Fruit fly (Drosophila melanogaster): Measurements from ENCODE around the gene CG10013.

dm6 chr3R:12344914-12345549 is 21.7 kb downstream of the CG10013 start:
- no peak for TF ChIP-seq Hsf (GFP tag; optimal IDR thresholded peaks at IDR 0.05)
- no peak for TF ChIP-seq Oli (tag; optimal IDR thresholded peaks at IDR 0.05)
- no peak for TF ChIP-seq gcm2 (GFP tag; optimal IDR thresholded peaks at IDR 0.05)
- TF ChIP-seq CG34224 (GFP tag; IDR thresholded peaks at IDR 0.05; ENCODE audit: partially characterized antibody) = no peak
- no peak for TF ChIP-seq insv (GFP tag; optimal IDR thresholded peaks at IDR 0.05)
- TF ChIP-seq tin (GFP tag; optimal IDR thresholded peaks at IDR 0.05) = no peak
